Fruit fly (Drosophila melanogaster) whole organism: ENCODE measurements around the gene CG43737.

Experiments used
- Dll ChIP-seq: fragments of >200 bp; optimal IDR thresholded peaks from 2 replicates; lab custom pipeline; 2017
- psq ChIP-seq: fragments of >200 bp; optimal IDR thresholded peaks from 2 replicates; lab custom pipeline; 2017
- usp ChIP-seq: fragments of >200 bp; optimal IDR thresholded peaks from 2 replicates; lab custom pipeline; 2017; ENCODE audit warnings: missing biosample characterization, missing genetic modification characterization, mixed read lengths

DNA sequence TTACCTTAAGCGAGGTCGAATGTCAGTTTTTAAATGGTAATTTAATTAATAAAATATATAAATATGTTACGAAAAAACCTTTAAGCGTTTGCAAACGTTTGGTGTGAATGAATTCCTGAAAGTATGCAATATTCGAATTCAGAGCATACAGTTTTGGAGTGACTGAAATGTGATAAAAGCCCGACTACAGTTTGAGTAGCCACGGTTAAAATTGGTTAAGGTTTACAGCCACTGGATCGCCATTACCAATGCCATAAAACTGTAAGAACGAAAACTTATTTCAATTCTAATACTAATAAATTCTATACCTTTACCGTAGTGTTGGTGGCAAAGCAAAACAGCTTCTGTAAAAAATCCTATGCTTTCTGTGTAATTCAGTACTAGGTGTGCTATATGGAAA lies 38.0 kb upstream of the CG43737 start:
- TF ChIP-seq Dll (lab: Kevin White, UChicago) (no peak), psq (no peak), usp (no peak)
